Worm (Caenorhabditis elegans) whole organism, mixed stage, embryonic: ENCODE measurements around the gene sul-2.

Experiments used
- M03D4.4 ChIP-seq: sonication (generic microtip); optimal IDR thresholded peaks from 2 replicates; lab custom pipeline; 2017; ENCODE audit warnings: mild to moderate bottlenecking, missing genetic modification characterization, missing compliant biosample characterization
- bed-3 ChIP-seq: fragments of 200-800 bp; sonication (Bioruptor generic); optimal IDR thresholded peaks from 3 replicates; lab custom pipeline; 2018; ENCODE audit warnings: mild to moderate bottlenecking, missing genetic modification characterization, moderate library complexity, missing compliant biosample characterization
- blmp-1 ChIP-seq: fragments of 150-350 bp; optimal IDR thresholded peaks from 2 replicates; lab custom pipeline; 2014; ENCODE audit warnings: missing biosample characterization, missing genetic modification characterization
- ceh-39 ChIP-seq: fragments of 150-350 bp; optimal IDR thresholded peaks from 2 replicates; lab custom pipeline; 2014; ENCODE audit warnings: missing biosample characterization, missing genetic modification characterization
- ceh-43 ChIP-seq: fragments of 200-800 bp; sonication (Bioruptor generic); optimal IDR thresholded peaks from 2 replicates; lab custom pipeline; 2018; ENCODE audit warnings: mild to moderate bottlenecking, missing genetic modification characterization, moderate library complexity, missing compliant biosample characterization
- ceh-83 ChIP-seq: fragments of 200-800 bp; sonication (Bioruptor generic); optimal IDR thresholded peaks from 2 replicates; lab custom pipeline; 2018; ENCODE audit warnings: mild to moderate bottlenecking, missing genetic modification characterization, missing compliant biosample characterization
- ces-1 ChIP-seq: fragments of 150-350 bp; optimal IDR thresholded peaks from 2 replicates; lab custom pipeline; 2014; ENCODE audit warnings: missing biosample characterization, missing genetic modification reagents, missing genetic modification characterization
- drap-1 ChIP-seq: fragments of 200-800 bp; sonication (Bioruptor generic); optimal IDR thresholded peaks from 3 replicates; lab custom pipeline; 2018; ENCODE audit warnings: mild to moderate bottlenecking, missing genetic modification characterization, missing compliant biosample characterization
- elt-1 ChIP-seq: sonication (generic microtip); optimal IDR thresholded peaks from 2 replicates; lab custom pipeline; 2017; ENCODE audit warnings: missing genetic modification characterization, mild to moderate bottlenecking, missing compliant biosample characterization, antibody characterized with exemption, moderate library complexity, borderline replicate concordance; ENCODE audit not compliant: insufficient read depth
- elt-3 ChIP-seq: fragments of 150-350 bp; optimal IDR thresholded peaks from 2 replicates; lab custom pipeline; 2014; ENCODE audit warnings: missing biosample characterization, missing genetic modification characterization
- flh-1 ChIP-seq: fragments of 200-800 bp; sonication (Bioruptor generic); optimal IDR thresholded peaks from 2 replicates; lab custom pipeline; 2018; ENCODE audit warnings: mild to moderate bottlenecking, missing genetic modification characterization, moderate library complexity, missing compliant biosample characterization
- hlh-1 ChIP-seq: fragments of 150-350 bp; optimal IDR thresholded peaks from 2 replicates; lab custom pipeline; 2014; ENCODE audit warnings: missing biosample characterization, missing genetic modification reagents, missing genetic modification characterization
- lin-13 ChIP-seq: fragments of 150-350 bp; optimal IDR thresholded peaks from 2 replicates; lab custom pipeline; 2014; ENCODE audit warnings: missing biosample characterization, missing genetic modification characterization
- lsy-2 ChIP-seq: fragments of 150-350 bp; optimal IDR thresholded peaks from 2 replicates; lab custom pipeline; 2014; ENCODE audit warnings: missing biosample characterization, missing genetic modification characterization
- mab-5 ChIP-seq: fragments of 150-350 bp; optimal IDR thresholded peaks from 2 replicates; lab custom pipeline; 2014; ENCODE audit warnings: missing biosample characterization, missing genetic modification characterization
- mep-1 ChIP-seq: fragments of 150-350 bp; optimal IDR thresholded peaks from 2 replicates; lab custom pipeline; 2017; ENCODE audit warnings: missing biosample characterization, missing genetic modification reagents, missing genetic modification characterization, inconsistent platforms
- mls-2 ChIP-seq: sonication (generic microtip); optimal IDR thresholded peaks from 2 replicates; lab custom pipeline; 2016; ENCODE audit warnings: mild to moderate bottlenecking, missing genetic modification characterization, moderate library complexity, missing compliant biosample characterization
- nhr-12 ChIP-seq: fragments of 150-350 bp; optimal IDR thresholded peaks from 2 replicates; lab custom pipeline; 2014; ENCODE audit warnings: missing biosample characterization, missing genetic modification characterization
- nhr-2 ChIP-seq: fragments of 150-350 bp; optimal IDR thresholded peaks from 2 replicates; lab custom pipeline; 2014; ENCODE audit warnings: missing biosample characterization, missing genetic modification characterization
- nhr-237 ChIP-seq: fragments of 150-350 bp; optimal IDR thresholded peaks from 2 replicates; lab custom pipeline; 2014; ENCODE audit warnings: missing biosample characterization, missing genetic modification characterization
- nhr-28 ChIP-seq: fragments of 150-350 bp; optimal IDR thresholded peaks from 2 replicates; lab custom pipeline; 2014; ENCODE audit warnings: missing biosample characterization, missing genetic modification characterization
- nhr-76 ChIP-seq: sonication (generic microtip); optimal IDR thresholded peaks from 2 replicates; lab custom pipeline; 2017; ENCODE audit warnings: missing biosample characterization, missing genetic modification characterization
- pha-4 ChIP-seq: fragments of 150-350 bp; optimal IDR thresholded peaks from 2 replicates; lab custom pipeline; 2018; ENCODE audit warnings: missing biosample characterization, missing genetic modification reagents, missing genetic modification characterization
- sem-2 ChIP-seq: fragments of 200-800 bp; sonication (Bioruptor generic); optimal IDR thresholded peaks from 2 replicates; lab custom pipeline; 2018; ENCODE audit warnings: mild to moderate bottlenecking, missing genetic modification characterization, missing compliant biosample characterization
- snpc-4 ChIP-seq: fragments of 150-350 bp; optimal IDR thresholded peaks from 2 replicates; lab custom pipeline; 2014; ENCODE audit warnings: missing biosample characterization, missing genetic modification characterization
- sptf-1 ChIP-seq: sonication (generic microtip); optimal IDR thresholded peaks from 2 replicates; lab custom pipeline; 2017; ENCODE audit warnings: mild to moderate bottlenecking, missing genetic modification characterization, moderate library complexity, missing compliant biosample characterization
- tbx-8 ChIP-seq: fragments of 200-800 bp; sonication (Bioruptor generic); optimal IDR thresholded peaks from 2 replicates; lab custom pipeline; 2018; ENCODE audit warnings: mild to moderate bottlenecking, missing genetic modification characterization, moderate library complexity, missing compliant biosample characterization
- unc-120 ChIP-seq: sonication (generic microtip); optimal IDR thresholded peaks from 2 replicates; lab custom pipeline; 2017; ENCODE audit warnings: missing genetic modification characterization, missing compliant biosample characterization; ENCODE audit not compliant: poor library complexity, severe bottlenecking
- unc-39 ChIP-seq: fragments of 150-350 bp; optimal IDR thresholded peaks from 2 replicates; lab custom pipeline; 2014; ENCODE audit warnings: missing biosample characterization, missing genetic modification characterization
- unc-62 ChIP-seq: fragments of 150-350 bp; optimal IDR thresholded peaks from 2 replicates; lab custom pipeline; 2014; ENCODE audit warnings: missing biosample characterization, missing genetic modification reagents, missing genetic modification characterization
- zip-8 ChIP-seq: fragments of 150-350 bp; optimal IDR thresholded peaks from 2 replicates; lab custom pipeline; 2014; ENCODE audit warnings: missing biosample characterization, missing genetic modification characterization
- ztf-11 ChIP-seq: fragments of 150-350 bp; optimal IDR thresholded peaks from 2 replicates; lab custom pipeline; 2014; ENCODE audit warnings: missing biosample characterization, missing genetic modification characterization

The sul-2 gene

ce11 chrV:8129252-8129651, 28.3 kb upstream of the sul-2 start, which contains the start of gene spr-1:
Gene spr-1 (minus strand): TSS chrV:8129352.
- TF ChIP-seq pha-4 (tag; lab: Kevin White, UChicago) (no peak), flh-1 (GFP tag; lab: Kevin White, UChicago) (no peak), sptf-1 (no peak), mep-1 (tag; lab: Kevin White, UChicago) (no peak), nhr-237 (tag; lab: Kevin White, UChicago) (no peak), drap-1 (no peak), unc-120 (tag; lab: Kevin White, UChicago) (no peak), unc-62 (GFP tag; lab: Kevin White, UChicago) (no peak), elt-3 (tag; lab: Kevin White, UChicago) (no peak), sem-2 (no peak), zip-8 (tag; lab: Kevin White, UChicago) (no peak), ceh-43 (GFP tag; lab: Kevin White, UChicago) (no peak), tbx-8 (no peak), ceh-83 (no peak)

DNA sequence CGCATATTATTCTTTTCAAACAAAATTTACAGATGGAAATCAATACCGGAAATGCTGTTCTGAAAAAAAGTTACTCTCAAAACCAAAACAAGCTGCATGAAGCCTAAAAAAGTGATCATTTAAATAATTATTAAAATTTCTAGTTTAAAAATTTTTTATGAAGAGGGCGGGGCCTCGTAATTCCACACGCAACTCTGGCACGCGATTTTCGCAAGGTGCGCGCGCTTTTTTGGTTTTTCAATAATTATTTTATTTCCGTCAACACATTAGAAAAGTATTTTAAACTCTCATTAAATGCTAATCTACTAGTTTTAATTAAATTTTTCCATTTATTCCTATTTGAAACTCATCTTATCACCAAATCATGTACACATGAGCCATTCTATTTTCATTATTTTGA, 27.8 kb upstream of the sul-2 start:
- peak; percentile 47 for TF ChIP-seq ceh-43 (GFP tag; lab: Kevin White, UChicago)
- no peak for TF ChIP-seq lin-13

- TF ChIP-seq bed-3: no peak
- no peak for TF ChIP-seq lsy-2 (tag; lab: Kevin White, UChicago)
- no peak for TF ChIP-seq ceh-39 (tag; lab: Kevin White, UChicago)
- no peak for TF ChIP-seq mab-5
- no peak for TF ChIP-seq nhr-2
- no peak for TF ChIP-seq ztf-11 (tag; lab: Kevin White, UChicago)
- TF ChIP-seq snpc-4 (tag; lab: Kevin White, UChicago): no peak
- TF ChIP-seq sem-2: no peak
- no peak for TF ChIP-seq mls-2
- TF ChIP-seq tbx-8: no peak
- TF ChIP-seq ces-1: peak; percentile 52
- TF ChIP-seq mep-1 (tag; lab: Kevin White, UChicago): peak; percentile 58
- TF ChIP-seq ceh-43 (GFP tag; lab: Kevin White, UChicago): no peak
- no peak for TF ChIP-seq sptf-1
- no peak for TF ChIP-seq unc-120 (tag; lab: Kevin White, UChicago)
- TF ChIP-seq flh-1 (GFP tag; lab: Kevin White, UChicago): no peak
- peak; percentile 21 for TF ChIP-seq pha-4 (tag; lab: Kevin White, UChicago)
- TF ChIP-seq hlh-1 (tag; lab: Kevin White, UChicago): no peak
- TF ChIP-seq nhr-76: no peak
These were observed 27.3 kb upstream of the sul-2 start, which contains the start of gene snap-1 for ce11 chrV:8130149-8130661. Gene snap-1 (plus strand): TSS chrV:8130611.

DNA sequence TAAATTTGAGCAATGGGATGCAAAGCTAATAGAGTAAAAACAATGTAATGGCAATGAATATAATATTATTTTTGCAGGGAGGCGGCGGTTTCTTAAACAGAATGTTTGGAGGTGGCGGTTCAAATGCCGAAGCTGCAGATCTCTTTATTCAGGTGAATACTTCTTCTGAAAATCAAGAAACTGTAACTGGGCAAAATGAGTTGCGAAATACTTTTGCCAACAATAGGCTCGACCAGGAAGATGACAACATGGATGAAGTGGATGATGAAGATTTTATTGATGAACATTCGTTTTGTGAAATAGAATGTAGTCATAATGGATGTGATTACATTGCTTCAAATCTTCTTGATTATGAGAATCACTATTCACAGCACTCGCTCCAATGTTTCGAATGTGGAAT, 26.7 kb upstream of the sul-2 start:
- TF ChIP-seq unc-62 (GFP tag; lab: Kevin White, UChicago) (no peak), nhr-28 (tag; lab: Kevin White, UChicago) (no peak), lsy-2 (tag; lab: Kevin White, UChicago) (no peak), elt-1 (tag; lab: Kevin White, UChicago) (no peak), sem-2 (no peak), blmp-1 (no peak), snpc-4 (tag; lab: Kevin White, UChicago) (no peak), unc-39 (tag; lab: Kevin White, UChicago) (no peak), ztf-11 (tag; lab: Kevin White, UChicago) (no peak), ces-1 (no peak), nhr-12 (no peak), mls-2 (no peak), bed-3 (no peak), nhr-237 (tag; lab: Kevin White, UChicago) (no peak), mab-5 (no peak), sptf-1 (no peak), tbx-8 (no peak), M03D4.4 (no peak)

ce11 chrV:8131628-8132027, 25.9 kb upstream of the sul-2 start:
- no peak for TF ChIP-seq nhr-76
- TF ChIP-seq ceh-83: no peak
- TF ChIP-seq, all 35 proteins: peak for 0
